Worm (Caenorhabditis elegans): ENCODE measurements around the gene C32D5.4.

Gene C32D5.4

DNA sequence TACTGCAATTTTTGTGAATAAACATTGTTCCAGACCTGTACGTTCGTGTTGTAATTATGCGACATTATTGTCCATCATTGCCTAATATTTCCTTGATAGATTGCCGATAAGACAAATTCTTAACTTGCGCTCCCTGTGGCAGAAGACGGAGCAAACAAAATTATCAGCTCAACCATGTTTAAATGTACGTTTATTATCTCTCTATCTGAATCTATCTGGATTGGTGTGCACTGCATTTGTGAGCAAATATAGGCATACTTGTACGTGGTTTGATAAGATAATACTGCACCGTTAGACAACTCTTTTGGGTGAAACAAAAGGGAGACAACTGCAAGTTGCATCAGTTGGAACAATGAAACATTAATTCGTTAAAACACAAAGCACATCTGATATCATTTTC, 4.4 kb upstream of the C32D5.4 start:
- no peak for TF ChIP-seq elt-1 (tag; optimal IDR thresholded peaks at IDR 0.05; ENCODE audit: borderline replicate concordance, insufficient read depth)
- TF ChIP-seq blmp-1 (tag; optimal IDR thresholded peaks at IDR 0.05) = no peak
- no peak for TF ChIP-seq lsy-2 (tag; optimal IDR thresholded peaks at IDR 0.05)
- no peak for TF ChIP-seq nhr-12 (tag; optimal IDR thresholded peaks at IDR 0.05)
- no peak for TF ChIP-seq elt-3 (tag; optimal IDR thresholded peaks at IDR 0.05)
- TF ChIP-seq mls-2 (tag; optimal IDR thresholded peaks at IDR 0.05) = no peak
- no peak for TF ChIP-seq unc-120 (tag; optimal IDR thresholded peaks at IDR 0.05; ENCODE audit: poor library complexity, severe bottlenecking)
- TF ChIP-seq nhr-28 (tag; optimal IDR thresholded peaks at IDR 0.05) = no peak
- no peak for TF ChIP-seq hlh-1 (tag; optimal IDR thresholded peaks at IDR 0.05)
- no peak for TF ChIP-seq nhr-2 (tag; optimal IDR thresholded peaks at IDR 0.05)

ce11 chrII:6324086-6324485, 1.2 kb upstream of the C32D5.4 start, which contains the start of gene sma-6:
Gene sma-6, plus strand, starts transcription at chrII:6324484.
- no peak for TF ChIP-seq ceh-43 (GFP tag; optimal IDR thresholded peaks at IDR 0.05)
- no peak for TF ChIP-seq mab-5 (tag; optimal IDR thresholded peaks at IDR 0.05)
- TF ChIP-seq drap-1 (GFP tag; optimal IDR thresholded peaks at IDR 0.05) = no peak
- no peak for TF ChIP-seq unc-39 (tag; optimal IDR thresholded peaks at IDR 0.05)
- TF ChIP-seq ces-1 (GFP tag; optimal IDR thresholded peaks at IDR 0.05) = no peak
- no peak for TF ChIP-seq nhr-76 (tag; optimal IDR thresholded peaks at IDR 0.05)
- no peak for TF ChIP-seq ceh-39 (tag; optimal IDR thresholded peaks at IDR 0.05)
- no peak for TF ChIP-seq cnd-1 (tag; optimal IDR thresholded peaks at IDR 0.05)
- no peak for TF ChIP-seq unc-62 (GFP tag; optimal IDR thresholded peaks at IDR 0.05)
- no peak for TF ChIP-seq ztf-11 (tag; optimal IDR thresholded peaks at IDR 0.05)
- no peak for TF ChIP-seq elt-3 (tag; optimal IDR thresholded peaks at IDR 0.05)
- no peak for TF ChIP-seq nhr-12 (tag; optimal IDR thresholded peaks at IDR 0.05)
- TF ChIP-seq ceh-83 (GFP tag; optimal IDR thresholded peaks at IDR 0.05) = no peak
- TF ChIP-seq pha-4 (tag; optimal IDR thresholded peaks at IDR 0.05) = no peak

ce11 chrII:6322081-6322480, 798 bp downstream of the C32D5.4 start:
- TF ChIP-seq ceh-39 (tag; optimal IDR thresholded peaks at IDR 0.05) (no peak), ceh-43 (GFP tag; optimal IDR thresholded peaks at IDR 0.05) (no peak), ceh-83 (GFP tag; optimal IDR thresholded peaks at IDR 0.05) (no peak), elt-3 (tag; optimal IDR thresholded peaks at IDR 0.05) (no peak), sem-2 (GFP tag; optimal IDR thresholded peaks at IDR 0.05) (no peak), nhr-76 (tag; optimal IDR thresholded peaks at IDR 0.05) (no peak), snpc-4 (tag; optimal IDR thresholded peaks at IDR 0.05) (no peak), hlh-1 (tag; optimal IDR thresholded peaks at IDR 0.05) (no peak), pha-4 (tag; optimal IDR thresholded peaks at IDR 0.05) (no peak), unc-39 (tag; optimal IDR thresholded peaks at IDR 0.05) (no peak), bed-3 (GFP tag; optimal IDR thresholded peaks at IDR 0.05) (no peak), drap-1 (GFP tag; optimal IDR thresholded peaks at IDR 0.05) (no peak), unc-120 (tag; optimal IDR thresholded peaks at IDR 0.05; ENCODE audit: poor library complexity, severe bottlenecking) (no peak)

DNA sequence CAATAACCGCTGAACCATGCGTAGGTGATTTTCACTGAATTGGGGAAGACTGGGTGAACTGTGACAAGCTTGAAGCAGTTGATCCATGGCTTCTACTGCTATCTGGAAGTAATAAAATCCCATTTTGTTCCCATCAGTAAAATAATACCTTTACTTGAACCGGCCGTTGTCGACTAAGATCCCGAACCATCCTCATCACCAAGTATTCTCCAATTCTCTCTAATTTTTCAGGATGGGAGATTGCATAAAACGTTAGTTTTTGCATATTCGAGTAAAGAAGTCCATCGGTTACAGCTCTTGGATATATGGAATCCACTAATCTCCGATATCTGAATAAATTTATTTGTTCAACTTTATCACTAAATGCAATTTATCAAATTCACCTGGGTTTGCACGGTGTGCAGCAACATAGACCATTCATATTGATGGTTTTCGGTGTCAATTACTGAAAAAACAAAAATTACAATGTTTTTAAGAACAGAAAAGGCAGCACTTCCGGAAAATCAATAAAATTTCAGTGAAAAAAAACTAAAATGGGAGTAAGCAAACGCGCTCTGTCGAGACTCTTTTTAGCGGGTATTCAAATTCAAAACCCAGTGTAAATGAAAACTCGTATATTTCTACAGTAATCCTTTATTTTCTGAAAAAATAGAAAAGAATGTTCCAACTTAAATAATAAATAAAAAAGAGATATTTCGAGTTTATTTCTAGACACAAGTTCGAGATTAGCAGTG, 2.1 kb downstream of the C32D5.4 start, which contains the start of gene efr-3:
efr-3 (minus strand) TSS at position 505 of the 734 bp plus-strand sequence.
- TF ChIP-seq nhr-237 (tag; optimal IDR thresholded peaks at IDR 0.05) = no peak
- peak; percentile 51 for TF ChIP-seq lsy-2 (tag; optimal IDR thresholded peaks at IDR 0.05)
- TF ChIP-seq ces-1 (GFP tag; optimal IDR thresholded peaks at IDR 0.05) = no peak
- no peak for TF ChIP-seq mab-5 (tag; optimal IDR thresholded peaks at IDR 0.05)

- TF ChIP-seq unc-39 (tag; optimal IDR thresholded peaks at IDR 0.05) (no peak), nhr-237 (tag; optimal IDR thresholded peaks at IDR 0.05) (no peak)
Observed at ce11 chrII:6311888-6312287, 11.0 kb downstream of the C32D5.4 start.

DNA sequence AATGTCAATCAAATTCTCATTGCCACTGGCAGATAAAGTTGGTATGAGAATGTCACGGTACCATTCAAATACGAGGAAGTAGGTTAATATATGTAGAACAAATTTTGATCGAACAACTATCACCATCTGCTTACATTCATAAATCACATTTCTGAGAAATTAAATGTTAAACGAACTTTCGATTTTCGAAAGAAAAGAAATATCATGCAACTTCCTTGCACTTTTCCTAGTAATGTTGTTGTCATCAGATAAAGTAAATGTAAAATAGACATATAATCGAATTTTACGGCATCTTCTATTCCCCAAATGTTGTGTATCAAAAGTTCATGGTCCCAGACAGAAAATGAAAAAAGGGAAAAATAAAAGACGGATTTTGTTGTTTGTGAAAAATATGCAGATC, 11.4 kb downstream of the C32D5.4 start:
- TF ChIP-seq nhr-237 (tag; optimal IDR thresholded peaks at IDR 0.05) (no peak), flh-1 (GFP tag; optimal IDR thresholded peaks at IDR 0.05) (no peak), unc-120 (tag; optimal IDR thresholded peaks at IDR 0.05; ENCODE audit: poor library complexity, severe bottlenecking) (no peak), nhr-12 (tag; optimal IDR thresholded peaks at IDR 0.05) (no peak), ces-1 (GFP tag; optimal IDR thresholded peaks at IDR 0.05) (peak; percentile 14), unc-39 (tag; optimal IDR thresholded peaks at IDR 0.05) (no peak), nhr-76 (tag; optimal IDR thresholded peaks at IDR 0.05) (no peak), M03D4.4 (tag; optimal IDR thresholded peaks at IDR 0.05) (no peak)
